Worm (Caenorhabditis elegans): ENCODE data around the gene C42D8.9.

The C42D8.9 gene

ce11 chrX:5116180-5116579 is 9.3 kb upstream of the C42D8.9 start:
- TF ChIP-seq fkh-6 (tag; optimal IDR thresholded peaks at IDR 0.05) (no peak), ceh-45 (GFP tag; IDR thresholded peaks at IDR 0.05) (no peak), eyg-1 (tag; optimal IDR thresholded peaks at IDR 0.05) (no peak), nfya-1 (tag; optimal IDR thresholded peaks at IDR 0.05) (no peak)

ce11 chrX:5115511-5115910 is 8.7 kb upstream of the C42D8.9 start:
- no peak for TF ChIP-seq hlh-30 (tag; optimal IDR thresholded peaks at IDR 0.05; ENCODE audit: insufficient read depth)
- TF ChIP-seq sox-2 (GFP tag; IDR thresholded peaks at IDR 0.05), result no peak
- TF ChIP-seq ceh-19 (GFP tag; optimal IDR thresholded peaks at IDR 0.05), result no peak
- no peak for TF ChIP-seq ceh-9 (tag; optimal IDR thresholded peaks at IDR 0.05)
- no peak for TF ChIP-seq sox-4 (tag; optimal IDR thresholded peaks at IDR 0.05)
- no peak for TF ChIP-seq mec-3 (tag; optimal IDR thresholded peaks at IDR 0.05; ENCODE audit: borderline replicate concordance)
- no peak for TF ChIP-seq dmd-4 (tag; optimal IDR thresholded peaks at IDR 0.05; ENCODE audit: borderline replicate concordance)
- TF ChIP-seq fax-1 (tag; optimal IDR thresholded peaks at IDR 0.05), result no peak
- no peak for TF ChIP-seq sdc-2 (tag; optimal IDR thresholded peaks at IDR 0.05)
- TF ChIP-seq C38D4.7 (GFP tag; optimal IDR thresholded peaks at IDR 0.05), result no peak
- no peak for TF ChIP-seq ceh-31 (tag; optimal IDR thresholded peaks at IDR 0.05)
- no peak for TF ChIP-seq ref-2 (tag; optimal IDR thresholded peaks at IDR 0.05)
- no peak for TF ChIP-seq hlh-6 (tag; optimal IDR thresholded peaks at IDR 0.05)
- no peak for TF ChIP-seq elt-4 (tag; optimal IDR thresholded peaks at IDR 0.05)
- TF ChIP-seq nfya-1 (tag; optimal IDR thresholded peaks at IDR 0.05), result no peak
- TF ChIP-seq ceh-30 (tag; optimal IDR thresholded peaks at IDR 0.05), result no peak

- TF ChIP-seq ceh-31 (tag; optimal IDR thresholded peaks at IDR 0.05), result no peak
- no peak for TF ChIP-seq ceh-19 (GFP tag; optimal IDR thresholded peaks at IDR 0.05)
- TF ChIP-seq ceh-6 (GFP tag; optimal IDR thresholded peaks at IDR 0.05), result no peak
- no peak for TF ChIP-seq ceh-30 (tag; optimal IDR thresholded peaks at IDR 0.05)
- TF ChIP-seq ets-4 (tag; optimal IDR thresholded peaks at IDR 0.05), result no peak
- no peak for TF ChIP-seq ceh-14 (tag; optimal IDR thresholded peaks at IDR 0.05)
- no peak for TF ChIP-seq ztf-16 (tag; optimal IDR thresholded peaks at IDR 0.05)
- TF ChIP-seq ceh-2 (tag; optimal IDR thresholded peaks at IDR 0.05), result no peak
- no peak for TF ChIP-seq nfya-1 (tag; optimal IDR thresholded peaks at IDR 0.05)
- TF ChIP-seq pha-4 (tag; optimal IDR thresholded peaks at IDR 0.05), result no peak
- no peak for TF ChIP-seq fkh-10 (GFP tag; optimal IDR thresholded peaks at IDR 0.05)
Observed at ce11 chrX:5111894-5112293, 5.1 kb upstream of the C42D8.9 start.

ce11 chrX:5109130-5109529 is 2.3 kb upstream of the C42D8.9 start, which contains the start of gene C42D8.1:
C42D8.1 (plus strand) TSS chrX:5109506.
- TF ChIP-seq ets-4 (tag; optimal IDR thresholded peaks at IDR 0.05) (no peak), ref-2 (tag; optimal IDR thresholded peaks at IDR 0.05) (no peak), ceh-30 (tag; optimal IDR thresholded peaks at IDR 0.05) (no peak), hlh-30 (tag; optimal IDR thresholded peaks at IDR 0.05; ENCODE audit: insufficient read depth) (no peak), gmeb-2 (tag; optimal IDR thresholded peaks at IDR 0.05) (no peak), pha-2 (tag; optimal IDR thresholded peaks at IDR 0.05) (no peak), sox-4 (tag; optimal IDR thresholded peaks at IDR 0.05) (no peak), elt-2 (tag; optimal IDR thresholded peaks at IDR 0.05) (no peak), ceh-19 (GFP tag; optimal IDR thresholded peaks at IDR 0.05) (no peak)

ce11 chrX:5106187-5106694 is 601 bp downstream of the C42D8.9 start:
- TF ChIP-seq fkh-6 (tag; optimal IDR thresholded peaks at IDR 0.05) (no peak), hlh-15 (tag; optimal IDR thresholded peaks at IDR 0.05) (no peak), unc-42 (tag; optimal IDR thresholded peaks at IDR 0.05) (no peak), nfya-1 (tag; optimal IDR thresholded peaks at IDR 0.05) (no peak), ceh-48 (tag; optimal IDR thresholded peaks at IDR 0.05) (no peak), C08G9.2 (tag; optimal IDR thresholded peaks at IDR 0.05) (no peak), hlh-6 (tag; optimal IDR thresholded peaks at IDR 0.05) (no peak), pax-1 (tag; optimal IDR thresholded peaks at IDR 0.05) (no peak), lin-11 (tag; optimal IDR thresholded peaks at IDR 0.05) (no peak), hlh-30 (tag; optimal IDR thresholded peaks at IDR 0.05; ENCODE audit: insufficient read depth) (no peak), pha-4 (tag; optimal IDR thresholded peaks at IDR 0.05) (no peak), odd-2 (tag; optimal IDR thresholded peaks at IDR 0.05) (no peak)
